Worm (Caenorhabditis elegans) whole organism, young adult: ENCODE data around the gene F54D5.4.

Experiments
- B0261.1 ChIP-seq: sonication (generic microtip); optimal IDR thresholded peaks from 2 replicates; lab custom pipeline; 2016; ENCODE audit warnings: mild to moderate bottlenecking, missing genetic modification characterization, moderate library complexity, missing compliant biosample characterization
- C17E4.6 ChIP-seq: fragments of 200-800 bp; sonication (Bioruptor generic); IDR thresholded peaks from 2 replicates; pipeline ENCODE4 v1.3.6; 2022; ENCODE audit warnings: missing genetic modification reagents, missing genetic modification characterization, missing compliant biosample characterization
- F10E7.11 ChIP-seq: sonication (generic microtip); optimal IDR thresholded peaks from 2 replicates; lab custom pipeline; 2017; ENCODE audit warnings: mild to moderate bottlenecking, missing genetic modification characterization, moderate library complexity, missing compliant biosample characterization
- F33H1.4 ChIP-seq: fragments of 200-800 bp; sonication (Bioruptor generic); IDR thresholded peaks from 2 replicates; pipeline ENCODE4 v1.3.6; 2022; ENCODE audit warnings: missing genetic modification reagents, missing genetic modification characterization, missing compliant biosample characterization
- F37B4.10 ChIP-seq: fragments of 200-800 bp; sonication (Bioruptor generic); IDR thresholded peaks from 2 replicates; pipeline ENCODE4 v1.3.6; 2022; ENCODE audit warnings: missing genetic modification characterization, missing compliant biosample characterization
- F39B2.1 ChIP-seq: fragments of 200-800 bp; sonication (Bioruptor generic); IDR thresholded peaks from 2 replicates; pipeline ENCODE4 v1.3.6; 2022; ENCODE audit warnings: missing genetic modification reagents, missing genetic modification characterization, missing compliant biosample characterization
- F52B5.7 ChIP-seq: sonication (generic microtip); optimal IDR thresholded peaks from 2 replicates; lab custom pipeline; 2016; ENCODE audit warnings: mild to moderate bottlenecking, missing genetic modification characterization, missing compliant biosample characterization
- F57A8.1 ChIP-seq: fragments of 200-800 bp; sonication (Bioruptor generic); optimal IDR thresholded peaks from 2 replicates; lab custom pipeline; 2018; ENCODE audit warnings: mild to moderate bottlenecking, missing genetic modification characterization, moderate library complexity, missing compliant biosample characterization
- F57C9.4 ChIP-seq: sonication (generic microtip); optimal IDR thresholded peaks from 2 replicates; lab custom pipeline; 2017; ENCODE audit warnings: mild to moderate bottlenecking, missing genetic modification characterization, missing compliant biosample characterization
- K11D2.4 ChIP-seq: fragments of 200-800 bp; sonication (Bioruptor generic); IDR thresholded peaks from 2 replicates; pipeline ENCODE4 v1.3.6; 2022; ENCODE audit warnings: missing genetic modification reagents, missing genetic modification characterization, missing compliant biosample characterization
- T07F8.4 ChIP-seq: sonication (generic microtip); optimal IDR thresholded peaks from 2 replicates; lab custom pipeline; 2016; ENCODE audit warnings: mild to moderate bottlenecking, missing genetic modification characterization, moderate library complexity, missing compliant biosample characterization
- T26A5.8 ChIP-seq: sonication (generic microtip); optimal IDR thresholded peaks from 2 replicates; lab custom pipeline; 2016; ENCODE audit warnings: missing genetic modification characterization, missing compliant biosample characterization
- Y53F4B.3 ChIP-seq: fragments of 200-800 bp; sonication (Bioruptor generic); IDR thresholded peaks from 2 replicates; pipeline ENCODE4 v1.3.6; 2022; ENCODE audit warnings: missing genetic modification reagents, missing genetic modification characterization, missing compliant biosample characterization
- Y56A3A.18 ChIP-seq: fragments of 200-800 bp; sonication (Bioruptor generic); IDR thresholded peaks from 2 replicates; pipeline ENCODE4 v1.3.6; 2022; ENCODE audit warnings: missing genetic modification reagents, missing genetic modification characterization, missing compliant biosample characterization
- aptf-2 ChIP-seq: fragments of 200-800 bp; sonication (Bioruptor generic); conservative IDR thresholded peaks from 2 replicates; pipeline ENCODE4 v1.3.6; 2022; ENCODE audit warnings: missing genetic modification reagents, missing genetic modification characterization, missing compliant biosample characterization
- aptf-3 ChIP-seq: fragments of 200-800 bp; sonication (Bioruptor generic); IDR thresholded peaks from 2 replicates; pipeline ENCODE4 v1.3.6; 2022; ENCODE audit warnings: missing genetic modification characterization, missing compliant biosample characterization
- atf-7 ChIP-seq: sonication (generic microtip); optimal IDR thresholded peaks from 2 replicates; lab custom pipeline; 2017; ENCODE audit warnings: mild to moderate bottlenecking, missing genetic modification characterization, missing compliant biosample characterization
- attf-5 ChIP-seq: fragments of 200-800 bp; sonication (Bioruptor generic); optimal IDR thresholded peaks from 2 replicates; lab custom pipeline; 2018; ENCODE audit warnings: mild to moderate bottlenecking, missing genetic modification characterization, missing compliant biosample characterization
- cebp-1 ChIP-seq, 2 experiments: fragments of 200-800 bp in 1 of 2; sonication (Bioruptor generic) in 1 of 2; sonication (generic microtip) in 1 of 2; IDR thresholded peaks in 1 of 2; optimal IDR thresholded peaks in 1 of 2; 2 replicates each; pipeline versions ENCODE4 v1.3.6 to Lab custom; 2017 to 2022; ENCODE audit warnings: missing compliant biosample characterization in 2 of 2, missing genetic modification characterization in 2 of 2, mild to moderate bottlenecking in 1 of 2, missing genetic modification reagents in 1 of 2, moderate library complexity in 1 of 2
- cebp-2 ChIP-seq: fragments of 200-800 bp; sonication (Bioruptor generic); IDR thresholded peaks from 2 replicates; pipeline ENCODE4 v1.3.6; 2022; ENCODE audit warnings: missing genetic modification characterization, missing compliant biosample characterization
- ceh-27 ChIP-seq: fragments of 200-800 bp; sonication (Bioruptor generic); optimal IDR thresholded peaks from 2 replicates; lab custom pipeline; 2018; ENCODE audit warnings: mild to moderate bottlenecking, missing genetic modification characterization, moderate library complexity, missing compliant biosample characterization
- ceh-91 ChIP-seq: fragments of 200-800 bp; sonication (Bioruptor generic); IDR thresholded peaks from 2 replicates; pipeline ENCODE4 v1.3.6; 2022; ENCODE audit warnings: missing genetic modification reagents, missing genetic modification characterization, missing compliant biosample characterization
- efl-1 ChIP-seq: fragments of 150-350 bp; optimal IDR thresholded peaks from 2 replicates; lab custom pipeline; 2014; ENCODE audit warnings: missing biosample characterization, missing genetic modification reagents, missing genetic modification characterization
- egl-18 ChIP-seq: fragments of 200-800 bp; sonication (Bioruptor generic); IDR thresholded peaks from 2 replicates; pipeline ENCODE4 v1.3.6; 2022; ENCODE audit warnings: missing genetic modification reagents, missing genetic modification characterization, missing compliant biosample characterization
- egl-44 ChIP-seq: fragments of 200-800 bp; sonication (Bioruptor generic); IDR thresholded peaks from 2 replicates; pipeline ENCODE4 v1.3.6; 2022; ENCODE audit warnings: missing genetic modification reagents, missing genetic modification characterization, missing compliant biosample characterization
- egrh-3 ChIP-seq: fragments of 200-800 bp; sonication (Bioruptor generic); IDR thresholded peaks from 2 replicates; pipeline ENCODE4 v1.3.6; 2022; ENCODE audit warnings: missing genetic modification reagents, missing genetic modification characterization, missing compliant biosample characterization
- ekl-4 ChIP-seq: fragments of 200-800 bp; sonication (Bioruptor generic); IDR thresholded peaks from 2 replicates; pipeline ENCODE4 v1.3.6; 2022; ENCODE audit warnings: missing genetic modification reagents, missing genetic modification characterization, missing compliant biosample characterization
- ets-4 ChIP-seq: fragments of 200-800 bp; sonication (Bioruptor generic); optimal IDR thresholded peaks from 2 replicates; lab custom pipeline; 2018; ENCODE audit warnings: mild to moderate bottlenecking, missing genetic modification characterization, missing compliant biosample characterization
- gei-17 ChIP-seq: fragments of 200-800 bp; sonication (Bioruptor generic); optimal IDR thresholded peaks from 2 replicates; lab custom pipeline; 2018; ENCODE audit warnings: mild to moderate bottlenecking, missing genetic modification characterization, missing compliant biosample characterization
- hmg-1.2 ChIP-seq: fragments of 200-800 bp; sonication (Bioruptor generic); IDR thresholded peaks from 2 replicates; pipeline ENCODE4 v1.3.6; 2022; ENCODE audit warnings: missing genetic modification reagents, missing genetic modification characterization, missing compliant biosample characterization
- lag-1 ChIP-seq: fragments of 200-800 bp; sonication (Bioruptor generic); IDR thresholded peaks from 2 replicates; pipeline ENCODE4 v1.3.6; 2022; ENCODE audit warnings: missing genetic modification reagents, missing genetic modification characterization, missing compliant biosample characterization
- let-607 ChIP-seq, 2 experiments: fragments of 200-800 bp in 1 of 2; sonication (Bioruptor generic) in 1 of 2; sonication (generic microtip) in 1 of 2; optimal IDR thresholded peaks; 2 replicates each; lab custom pipeline; 2016 to 2018; ENCODE audit warnings: mild to moderate bottlenecking in 2 of 2, missing compliant biosample characterization in 2 of 2, missing genetic modification characterization in 2 of 2, moderate library complexity in 2 of 2, missing genotype in 1 of 2
- lin-26 ChIP-seq: fragments of 200-800 bp; sonication (Bioruptor generic); IDR thresholded peaks from 2 replicates; pipeline ENCODE4 v1.3.6; 2022; ENCODE audit warnings: missing genetic modification reagents, missing genetic modification characterization, missing compliant biosample characterization
- lin-35 ChIP-seq, 3 experiments: fragments of 150-350 bp in 2 of 3; sonication (generic microtip) in 1 of 3; optimal IDR thresholded peaks; 2 replicates each; lab custom pipeline; 2014 to 2018; ENCODE audit warnings: missing biosample characterization in 3 of 3, missing genetic modification characterization in 3 of 3, missing genetic modification reagents in 3 of 3
- lin-40 ChIP-seq: sonication (generic microtip); optimal IDR thresholded peaks from 2 replicates; lab custom pipeline; 2016; ENCODE audit warnings: missing genetic modification characterization, mild to moderate bottlenecking, missing compliant biosample characterization, missing genotype, missing genetic modification reagents
- lsl-1 ChIP-seq: fragments of 200-800 bp; sonication (Bioruptor generic); optimal IDR thresholded peaks from 2 replicates; lab custom pipeline; 2018; ENCODE audit warnings: mild to moderate bottlenecking, missing genetic modification characterization, moderate library complexity, missing compliant biosample characterization
- madf-3 ChIP-seq: fragments of 200-800 bp; sonication (Bioruptor generic); IDR thresholded peaks from 2 replicates; pipeline ENCODE4 v1.3.6; 2022; ENCODE audit warnings: missing genetic modification reagents, missing genetic modification characterization, missing compliant biosample characterization
- mxl-1 ChIP-seq: sonication (generic microtip); optimal IDR thresholded peaks from 2 replicates; lab custom pipeline; 2016; ENCODE audit warnings: missing genetic modification characterization, missing compliant biosample characterization
- nfya-1 ChIP-seq: sonication (generic microtip); optimal IDR thresholded peaks from 2 replicates; lab custom pipeline; 2017; ENCODE audit warnings: antibody characterized with exemption, missing compliant biosample characterization, missing genetic modification characterization, borderline replicate concordance; ENCODE audit not compliant: insufficient read depth
- nhr-179 ChIP-seq: sonication (generic microtip); optimal IDR thresholded peaks from 2 replicates; lab custom pipeline; 2016; ENCODE audit warnings: mild to moderate bottlenecking, missing genetic modification characterization, missing compliant biosample characterization
- repo-1 ChIP-seq: sonication (generic microtip); optimal IDR thresholded peaks from 2 replicates; lab custom pipeline; 2017; ENCODE audit warnings: mild to moderate bottlenecking, missing genetic modification characterization, missing compliant biosample characterization
- snpc-3.4 ChIP-seq: sonication (generic microtip); optimal IDR thresholded peaks from 2 replicates; lab custom pipeline; 2017; ENCODE audit warnings: missing genetic modification characterization, mild to moderate bottlenecking, missing compliant biosample characterization, antibody characterized with exemption, moderate library complexity, missing genotype, missing genetic modification reagents
- sptf-2 ChIP-seq: fragments of 200-800 bp; sonication (Bioruptor generic); optimal IDR thresholded peaks from 2 replicates; lab custom pipeline; 2018; ENCODE audit warnings: mild to moderate bottlenecking, missing genetic modification characterization, missing compliant biosample characterization
- unc-130 ChIP-seq: sonication (generic microtip); optimal IDR thresholded peaks from 2 replicates; lab custom pipeline; 2016; ENCODE audit warnings: missing genetic modification reagents, missing genetic modification characterization, missing compliant biosample characterization
- unc-62 ChIP-seq: fragments of 150-350 bp; optimal IDR thresholded peaks from 2 replicates; lab custom pipeline; 2014; ENCODE audit warnings: missing biosample characterization, missing genetic modification reagents, missing genetic modification characterization
- ztf-26 ChIP-seq: sonication (generic microtip); optimal IDR thresholded peaks from 2 replicates; lab custom pipeline; 2017; ENCODE audit warnings: missing genetic modification characterization, missing compliant biosample characterization
- ztf-28 ChIP-seq: fragments of 200-800 bp; sonication (Bioruptor generic); IDR thresholded peaks from 2 replicates; pipeline ENCODE4 v1.3.6; 2022; ENCODE audit warnings: missing genetic modification reagents, missing genetic modification characterization, missing compliant biosample characterization

F54D5.4 gene

DNA sequence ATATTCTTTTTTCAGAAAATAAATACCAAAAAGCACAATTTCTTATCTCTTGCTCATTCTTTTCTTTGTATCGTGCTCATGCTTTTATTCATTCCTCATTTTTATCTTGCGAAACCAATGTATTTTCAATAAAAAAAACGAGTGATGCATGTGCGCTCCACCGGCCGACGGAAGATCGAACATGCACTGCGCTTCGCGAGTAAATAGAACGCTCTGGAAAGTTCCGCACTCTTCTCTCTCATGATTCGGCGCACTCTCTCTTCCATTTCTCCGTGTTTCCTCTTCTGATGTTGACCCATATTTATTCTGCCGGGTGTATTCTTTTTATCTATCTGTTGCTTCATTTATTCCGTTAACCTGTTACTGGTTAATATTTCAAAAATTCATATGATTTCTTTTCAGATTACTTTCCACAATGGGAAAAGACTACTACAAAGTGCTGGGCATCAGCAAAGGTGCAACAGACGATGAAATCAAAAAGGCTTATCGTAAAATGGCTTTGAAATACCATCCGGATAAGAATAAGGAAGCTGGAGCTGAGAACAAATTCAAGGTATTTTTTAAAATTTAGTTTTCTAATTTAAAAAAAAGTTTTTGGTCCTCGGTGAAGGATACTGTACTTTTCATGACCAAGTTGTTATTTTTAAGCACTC is 24.2 kb upstream of the F54D5.4 start, which contains the start of gene dnj-13:
dnj-13 (plus strand) TSS at position 403 of the 653 bp plus-strand sequence.
- TF ChIP-seq ztf-28 (peak; percentile 83; the same call in 1 of the 2 replicates), mxl-1 (tag; lab: Kevin White, UChicago) (no peak), nfya-1 (tag; lab: Kevin White, UChicago) (no peak), ceh-27 (GFP tag; lab: Kevin White, UChicago) (peak; percentile 97), F39B2.1 (GFP tag; lab: Robert Waterston, UW) (peak; percentile 93), ets-4 (no peak), K11D2.4 (peak; percentile 96), lin-40 (tag; lab: Kevin White, UChicago) (peak; percentile 98), aptf-3 (peak; percentile 89; the same call in 1 of the 2 replicates), F33H1.4 (GFP tag; lab: Robert Waterston, UW) (peak; percentile 83), T26A5.8 (tag; lab: Kevin White, UChicago) (peak; percentile 55), egrh-3 (GFP tag; lab: Robert Waterston, UW) (peak; percentile 54), ceh-91 (GFP tag; lab: Robert Waterston, UW) (peak; percentile 83), unc-130 (GFP tag; lab: Kevin White, UChicago) (peak; percentile 35), repo-1 (peak; percentile 91), atf-7 (tag; lab: Kevin White, UChicago) (peak; percentile 96), egl-44 (GFP tag; lab: Robert Waterston, UW) (peak; percentile 89), nhr-179 (tag; lab: Kevin White, UChicago) (no peak), attf-5 (GFP tag; lab: Kevin White, UChicago) (peak; percentile 85), hmg-1.2 (peak; percentile 79), unc-62 (GFP tag; lab: Kevin White, UChicago) (no peak), cebp-2 (GFP tag; lab: Robert Waterston, UW) (peak; percentile 92), C17E4.6 (peak; percentile 94), gei-17 (GFP tag; lab: Kevin White, UChicago) (peak; percentile 86), ekl-4 (GFP tag; lab: Robert Waterston, UW) (peak; percentile 98), T07F8.4 (tag; lab: Kevin White, UChicago) (no peak), B0261.1 (tag; lab: Kevin White, UChicago) (peak; percentile 39), F37B4.10 (GFP tag; lab: Robert Waterston, UW) (0 out of 2 replicates have a peak, but pooled peaks have one; percentile 14), lsl-1 (peak; percentile 70), Y53F4B.3 (GFP tag; lab: Robert Waterston, UW) (peak; percentile 36; the same call in 1 of the 2 replicates), lin-26 (GFP tag; lab: Robert Waterston, UW) (peak; percentile 75), F57C9.4 (tag; lab: Kevin White, UChicago) (no peak), snpc-3.4 (peak; percentile 74), lin-35 (GFP tag; optimal IDR thresholded peaks at IDR 0.05; lab: Kevin White, UChicago) (peak in 2 of 3 experiments; percentile 18 to 82), madf-3 (peak; percentile 94), ztf-26 (tag; lab: Kevin White, UChicago) (peak; percentile 96), lag-1 (GFP tag; lab: Robert Waterston, UW) (no peak), F10E7.11 (tag; lab: Kevin White, UChicago) (peak; percentile 94), egl-18 (GFP tag; lab: Robert Waterston, UW) (peak; percentile 92), sptf-2 (no peak), F57A8.1 (peak; percentile 5), cebp-1 (GFP tag; IDR thresholded peaks at IDR 0.05; lab: Robert Waterston, UW) (peak; percentile 94), cebp-1 (tag; optimal IDR thresholded peaks at IDR 0.05; lab: Kevin White, UChicago) (peak; percentile 97), F52B5.7 (peak; percentile 95), aptf-2 (peak; percentile 73), efl-1 (peak; percentile 54), Y56A3A.18 (GFP tag; lab: Robert Waterston, UW) (peak; percentile 82), let-607 (tag; optimal IDR thresholded peaks at IDR 0.05; lab: Kevin White, UChicago) (peak; percentile 72 to 86)
